Fruit fly (Drosophila melanogaster) whole organism, embryonic: ENCODE results near the gene Cdc14.

Experiments
- Abd-B ChIP-seq: fragments of 200-800 bp; sonication (Bioruptor generic); optimal IDR thresholded peaks from 2 replicates; lab custom pipeline; 2018; ENCODE audit warnings: missing biosample characterization, mild to moderate bottlenecking, missing genetic modification characterization, moderate library complexity
- Ada2b ChIP-seq: fragments of 200-800 bp; sonication (Bioruptor generic); IDR thresholded peaks from 2 replicates; pipeline ENCODE4 v1.3.6; 2022; ENCODE audit warnings: missing biosample characterization, missing genetic modification characterization
- Asciz ChIP-seq: fragments of 200-800 bp; sonication (Bioruptor generic); optimal IDR thresholded peaks from 2 replicates; lab custom pipeline; 2017; ENCODE audit warnings: missing biosample characterization, mild to moderate bottlenecking, missing genetic modification characterization, missing genetic modification reagents
- CG10565 ChIP-seq: fragments of 200-800 bp; sonication (Bioruptor generic); optimal IDR thresholded peaks from 3 replicates; lab custom pipeline; 2016; ENCODE audit warnings: missing biosample characterization, mild to moderate bottlenecking, missing genetic modification characterization
- CG14667 ChIP-seq: fragments of 200-800 bp; sonication (Bioruptor generic); IDR thresholded peaks from 2 replicates; pipeline ENCODE4 v1.3.6; 2022; ENCODE audit warnings: missing biosample characterization, missing genetic modification characterization
- CG14710 ChIP-seq: fragments of 200-800 bp; sonication (Bioruptor generic); optimal IDR thresholded peaks from 3 replicates; lab custom pipeline; 2019; ENCODE audit warnings: missing biosample characterization, mild to moderate bottlenecking, missing genetic modification characterization, moderate library complexity
- CG15269 ChIP-seq: fragments of 200-800 bp; sonication (Bioruptor generic); optimal IDR thresholded peaks from 2 replicates; lab custom pipeline; 2018; ENCODE audit warnings: missing biosample characterization, mild to moderate bottlenecking, missing genetic modification characterization, moderate library complexity
- CG16813 ChIP-seq: fragments of 200-800 bp; sonication (Bioruptor generic); IDR thresholded peaks from 3 replicates; pipeline ENCODE4 v1.3.6; 2022; ENCODE audit warnings: missing biosample characterization, missing genetic modification characterization; ENCODE audit not compliant: partially characterized antibody
- CG16815 ChIP-seq: fragments of 200-800 bp; sonication (Bioruptor generic); optimal IDR thresholded peaks from 3 replicates; lab custom pipeline; 2017; ENCODE audit warnings: missing biosample characterization, mild to moderate bottlenecking, missing genetic modification characterization
- CG17328 ChIP-seq: fragments of 200-800 bp; sonication (Bioruptor generic); IDR thresholded peaks from 2 replicates; pipeline ENCODE4 v1.3.6; 2022; ENCODE audit warnings: missing biosample characterization, missing genetic modification characterization
- CG17568 ChIP-seq: fragments of 200-800 bp; sonication (Bioruptor generic); optimal IDR thresholded peaks from 2 replicates; lab custom pipeline; 2018; ENCODE audit warnings: missing biosample characterization, mild to moderate bottlenecking, missing genetic modification characterization, moderate library complexity
- CG2202 ChIP-seq: fragments of 200-800 bp; sonication (Bioruptor generic); optimal IDR thresholded peaks from 2 replicates; lab custom pipeline; 2018; ENCODE audit warnings: missing biosample characterization, mild to moderate bottlenecking, missing genetic modification characterization
- CG2678 ChIP-seq: fragments of 200-800 bp; sonication (Bioruptor generic); optimal IDR thresholded peaks from 3 replicates; lab custom pipeline; 2019; ENCODE audit warnings: missing biosample characterization, mild to moderate bottlenecking, missing genetic modification characterization, moderate library complexity
- CG2712 ChIP-seq: fragments of 200-800 bp; optimal IDR thresholded peaks from 3 replicates; lab custom pipeline; 2019; ENCODE audit warnings: missing biosample characterization, mild to moderate bottlenecking, missing genetic modification characterization, moderate library complexity
- CG30431 ChIP-seq: fragments of 200-800 bp; sonication (Bioruptor generic); optimal IDR thresholded peaks from 2 replicates; lab custom pipeline; 2017; ENCODE audit warnings: missing biosample characterization, missing genetic modification characterization
- CG3281 ChIP-seq: fragments of 200-800 bp; sonication (Bioruptor generic); optimal IDR thresholded peaks from 3 replicates; lab custom pipeline; 2017; ENCODE audit warnings: missing biosample characterization, mild to moderate bottlenecking, missing genetic modification characterization
- CG4360 ChIP-seq: fragments of 200-800 bp; sonication (Bioruptor generic); IDR thresholded peaks from 2 replicates; pipeline ENCODE4 v1.3.6; 2022; ENCODE audit warnings: missing biosample characterization, missing genetic modification characterization
- CG8924 ChIP-seq: fragments of 200-800 bp; optimal IDR thresholded peaks from 3 replicates; lab custom pipeline; 2019; ENCODE audit warnings: missing biosample characterization, mild to moderate bottlenecking, missing genetic modification characterization, moderate library complexity
- CG9797 ChIP-seq: fragments of 200-800 bp; sonication (Bioruptor generic); optimal IDR thresholded peaks from 3 replicates; lab custom pipeline; 2018; ENCODE audit warnings: missing biosample characterization, mild to moderate bottlenecking, missing genetic modification characterization
- CG9932 ChIP-seq: fragments of 200-800 bp; sonication (Bioruptor generic); IDR thresholded peaks from 2 replicates; pipeline ENCODE4 v1.3.6; 2022; ENCODE audit warnings: missing biosample characterization, missing genetic modification characterization
- CoRest ChIP-seq: fragments of 200-800 bp; sonication (Bioruptor generic); optimal IDR thresholded peaks from 3 replicates; lab custom pipeline; 2018; ENCODE audit warnings: missing biosample characterization, mild to moderate bottlenecking, missing genetic modification characterization, moderate library complexity
- D19A ChIP-seq: fragments of 200-800 bp; optimal IDR thresholded peaks from 3 replicates; lab custom pipeline; 2019; ENCODE audit warnings: missing biosample characterization, mild to moderate bottlenecking, missing genetic modification characterization, moderate library complexity
- Fer1 ChIP-seq: fragments of 200-800 bp; sonication (Bioruptor generic); optimal IDR thresholded peaks from 2 replicates; lab custom pipeline; 2017; ENCODE audit warnings: missing biosample characterization, mild to moderate bottlenecking, missing genetic modification characterization
- Fer3 ChIP-seq: fragments of 200-800 bp; sonication (Bioruptor generic); optimal IDR thresholded peaks from 2 replicates; lab custom pipeline; 2018; ENCODE audit warnings: missing biosample characterization, mild to moderate bottlenecking, missing genetic modification characterization, moderate library complexity
- HLH3B ChIP-seq: fragments of 200-800 bp; sonication (Bioruptor generic); IDR thresholded peaks from 2 replicates; pipeline ENCODE4 v1.3.6; 2022; ENCODE audit warnings: missing biosample characterization, missing genetic modification characterization
- Hmr ChIP-seq: fragments of 200-800 bp; sonication (Bioruptor generic); optimal IDR thresholded peaks from 3 replicates; lab custom pipeline; 2017; ENCODE audit warnings: mild to moderate bottlenecking, missing biosample characterization, missing genetic modification reagents, missing genetic modification characterization
- Hr51 ChIP-seq, 2 experiments: fragments of 200-800 bp; sonication (Bioruptor generic); optimal IDR thresholded peaks; 2 replicates in 1 of 2; 3 replicates in 1 of 2; lab custom pipeline; 2016 to 2018; ENCODE audit warnings: missing biosample characterization in 2 of 2, missing genetic modification characterization in 2 of 2, mild to moderate bottlenecking in 1 of 2, moderate library complexity in 1 of 2
- Lpt ChIP-seq: fragments of >200 bp; optimal IDR thresholded peaks from 2 replicates; lab custom pipeline; 2018; ENCODE audit warnings: missing biosample characterization, missing genetic modification characterization
- Med ChIP-seq: fragments of 200-800 bp; sonication (Bioruptor generic); peaks from one replicate; lab custom pipeline; 2016; ENCODE audit warnings: missing biosample characterization, missing genetic modification characterization, mild to moderate bottlenecking, inconsistent platforms, moderate library complexity
- Meics ChIP-seq: fragments of 200-800 bp; sonication (Bioruptor generic); optimal IDR thresholded peaks from 2 replicates; lab custom pipeline; 2017; ENCODE audit warnings: missing biosample characterization, mild to moderate bottlenecking, missing genetic modification characterization
- Optix ChIP-seq: fragments of 200-800 bp; sonication (Bioruptor generic); IDR thresholded peaks from 3 replicates; pipeline ENCODE4 v1.3.6; 2022; ENCODE audit warnings: missing biosample characterization, missing genetic modification characterization
- Ptx1 ChIP-seq: fragments of 200-800 bp; sonication (Bioruptor generic); IDR thresholded peaks from 2 replicates; pipeline ENCODE4 v1.3.6; 2022; ENCODE audit warnings: missing biosample characterization, missing genetic modification characterization
- ac ChIP-seq: fragments of 200-800 bp; sonication (Bioruptor generic); optimal IDR thresholded peaks from 3 replicates; lab custom pipeline; 2017; ENCODE audit warnings: missing biosample characterization, mild to moderate bottlenecking, missing genetic modification characterization
- crc ChIP-seq: fragments of 200-800 bp; sonication (Bioruptor generic); optimal IDR thresholded peaks from 2 replicates; lab custom pipeline; 2016; ENCODE audit warnings: missing biosample characterization, missing genetic modification characterization
- cwo ChIP-seq: fragments of 200-800 bp; sonication (Bioruptor generic); optimal IDR thresholded peaks from 3 replicates; lab custom pipeline; 2017; ENCODE audit warnings: missing biosample characterization, missing genetic modification characterization, mild to moderate bottlenecking, moderate library complexity, missing genetic modification reagents
- dmrt11E ChIP-seq: fragments of 200-800 bp; sonication (Bioruptor generic); optimal IDR thresholded peaks from 3 replicates; lab custom pipeline; 2018; ENCODE audit warnings: missing biosample characterization, mild to moderate bottlenecking, missing genetic modification characterization, moderate library complexity
- dmrt99B ChIP-seq: fragments of 200-800 bp; sonication (Bioruptor generic); optimal IDR thresholded peaks from 2 replicates; lab custom pipeline; 2018; ENCODE audit warnings: missing biosample characterization, mild to moderate bottlenecking, missing genetic modification characterization, moderate library complexity
- esg ChIP-seq: fragments of 200-800 bp; sonication (Bioruptor generic); conservative IDR thresholded peaks from 2 replicates; pipeline ENCODE4 v1.3.6; 2022; ENCODE audit warnings: missing biosample characterization, missing genetic modification characterization
- exex ChIP-seq: fragments of 200-800 bp; sonication (Bioruptor generic); optimal IDR thresholded peaks from 4 replicates; lab custom pipeline; 2018; ENCODE audit warnings: missing biosample characterization, mild to moderate bottlenecking, missing genetic modification characterization, moderate library complexity
- gro ChIP-seq: fragments of 200-800 bp; sonication (Bioruptor generic); optimal IDR thresholded peaks from 2 replicates; lab custom pipeline; 2016; ENCODE audit warnings: missing biosample characterization, missing genetic modification characterization
- gsb ChIP-seq: fragments of 200-800 bp; sonication (Bioruptor generic); IDR thresholded peaks from 2 replicates; pipeline ENCODE4 v1.3.6; 2022; ENCODE audit warnings: missing biosample characterization, missing genetic modification characterization
- ken ChIP-seq: fragments of 200-800 bp; sonication (Bioruptor generic); IDR thresholded peaks from 3 replicates; pipeline ENCODE4 v1.3.6; 2022; ENCODE audit warnings: missing biosample characterization, missing genetic modification characterization
- kni ChIP-seq: fragments of 200-800 bp; sonication (Bioruptor generic); optimal IDR thresholded peaks from 3 replicates; lab custom pipeline; 2017; ENCODE audit warnings: mild to moderate bottlenecking, missing biosample characterization, missing genetic modification reagents, missing genetic modification characterization
- lab ChIP-seq: fragments of 200-800 bp; sonication (Bioruptor generic); optimal IDR thresholded peaks from 3 replicates; lab custom pipeline; 2017; ENCODE audit warnings: missing biosample characterization, missing genetic modification characterization, mild to moderate bottlenecking, moderate library complexity, missing genetic modification reagents
- lilli ChIP-seq: fragments of 200-800 bp; sonication (Bioruptor generic); optimal IDR thresholded peaks from 3 replicates; lab custom pipeline; 2016; ENCODE audit warnings: missing biosample characterization, missing genetic modification characterization
- phol ChIP-seq: fragments of 200-800 bp; sonication (Bioruptor generic); optimal IDR thresholded peaks from 3 replicates; lab custom pipeline; 2018; ENCODE audit warnings: missing biosample characterization, mild to moderate bottlenecking, missing genetic modification characterization, moderate library complexity
- scrt ChIP-seq: fragments of 200-800 bp; sonication (Bioruptor generic); optimal IDR thresholded peaks from 2 replicates; lab custom pipeline; 2018; ENCODE audit warnings: missing biosample characterization, mild to moderate bottlenecking, missing genetic modification characterization, moderate library complexity
- sima ChIP-seq: fragments of 200-800 bp; sonication (Bioruptor generic); optimal IDR thresholded peaks from 2 replicates; lab custom pipeline; 2016; ENCODE audit warnings: missing biosample characterization, missing genetic modification characterization
- tin ChIP-seq: fragments of 200-800 bp; sonication (Bioruptor generic); optimal IDR thresholded peaks from 3 replicates; lab custom pipeline; 2016; ENCODE audit warnings: missing biosample characterization, missing genetic modification characterization
- unpg ChIP-seq: fragments of 200-800 bp; sonication (Bioruptor generic); optimal IDR thresholded peaks from 3 replicates; lab custom pipeline; 2018; ENCODE audit warnings: missing biosample characterization, mild to moderate bottlenecking, missing genetic modification characterization, moderate library complexity
- usp ChIP-seq: fragments of >200 bp; optimal IDR thresholded peaks from 2 replicates; lab custom pipeline; 2017; ENCODE audit warnings: missing biosample characterization, missing genetic modification characterization

Cdc14 gene

dm6 chr2L:7851609-7852008 is 41.1 kb upstream of the Cdc14 start (continued):
- TF ChIP-seq crc (GFP tag; lab: Kevin White, UChicago) (no peak), Asciz (GFP tag; lab: Kevin White, UChicago) (peak; percentile 4), Ptx1 (0 out of 2 replicates have a peak, but pooled peaks have one; percentile 10), CG2202 (tag; lab: Kevin White, UChicago) (no peak), CoRest (peak; percentile 31), sima (no peak), esg (GFP tag; lab: Robert Waterston, UW) (0 out of 2 replicates have a peak, but pooled peaks have one; percentile 8), CG8924 (tag; lab: Kevin White, UChicago) (peak; percentile 34), CG16815 (GFP tag; lab: Kevin White, UChicago) (peak; percentile 19), lilli (peak; percentile 13), unpg (GFP tag; lab: Kevin White, UChicago) (peak; percentile 39), dmrt99B (tag; lab: Kevin White, UChicago) (peak; percentile 64), Optix (GFP tag; lab: Robert Waterston, UW) (0 out of 3 replicates have a peak, but pooled peaks have one; percentile 20), Fer3 (tag; lab: Kevin White, UChicago) (peak; percentile 19), Abd-B (GFP tag; lab: Kevin White, UChicago) (peak; percentile 14), CG17328 (peak; percentile 25; the same call in 1 of the 2 replicates), CG2712 (tag; lab: Kevin White, UChicago) (peak; percentile 60), gsb (GFP tag; lab: Robert Waterston, UW) (no peak), scrt (GFP tag; lab: Kevin White, UChicago) (peak; percentile 1), ken (GFP tag; lab: Robert Waterston, UW) (0 out of 3 replicates have a peak, but pooled peaks have one; percentile 10), CG15269 (tag; lab: Kevin White, UChicago) (peak; percentile 35), Ada2b (0 out of 2 replicates have a peak, but pooled peaks have one; percentile 16), CG2678 (tag; lab: Kevin White, UChicago) (peak; percentile 65), CG16813 (GFP tag; lab: Robert Waterston, UW) (no peak), Fer1 (GFP tag; lab: Kevin White, UChicago) (peak; percentile 53), D19A (tag; lab: Kevin White, UChicago) (peak; percentile 28), CG9932 (GFP tag; lab: Robert Waterston, UW) (no peak), Hr51 (GFP tag; optimal IDR thresholded peaks at IDR 0.05; lab: Kevin White, UChicago) (peak in 1 of 2 experiments; percentile 56), lab (GFP tag; lab: Kevin White, UChicago) (peak; percentile 59), CG3281 (peak; percentile 21), phol (tag; lab: Kevin White, UChicago) (peak; percentile 51), Hmr (GFP tag; lab: Kevin White, UChicago) (peak; percentile 52), cwo (peak; percentile 31), CG10565 (GFP tag; lab: Kevin White, UChicago) (no peak)
- TF ChIP-seq, all 482 proteins: peak for 104

dm6 chr2L:7850406-7850805 is 39.9 kb upstream of the Cdc14 start:
- no peak for TF ChIP-seq exex (tag; lab: Kevin White, UChicago)
- TF ChIP-seq usp, result no peak
- no peak for TF ChIP-seq gro (GFP tag; lab: Kevin White, UChicago)
- no peak for TF ChIP-seq CG14667 (GFP tag; lab: Robert Waterston, UW)
- TF ChIP-seq CG30431 (GFP tag; lab: Kevin White, UChicago), result no peak
- TF ChIP-seq HLH3B (GFP tag; lab: Robert Waterston, UW), result no peak
- TF ChIP-seq scrt (GFP tag; lab: Kevin White, UChicago), result no peak
- no peak for TF ChIP-seq Lpt (GFP tag; lab: Kevin White, UChicago)
- no peak for TF ChIP-seq ac (GFP tag; lab: Kevin White, UChicago)
- no peak for TF ChIP-seq CG9797 (GFP tag; lab: Kevin White, UChicago)
- TF ChIP-seq dmrt11E (tag; lab: Kevin White, UChicago), result no peak
- no peak for TF ChIP-seq CG17568
- TF ChIP-seq kni, result no peak
- TF ChIP-seq Meics (GFP tag; lab: Kevin White, UChicago), result no peak
- no peak for TF ChIP-seq tin (GFP tag; lab: Kevin White, UChicago)
- no peak for TF ChIP-seq CG4360 (GFP tag; lab: Robert Waterston, UW)
- peak; percentile 61 for TF ChIP-seq Med (GFP tag; lab: Kevin White, UChicago)
- no peak for TF ChIP-seq CG14710 (tag; lab: Kevin White, UChicago)
